Worm (Caenorhabditis elegans) whole organism, L4 larva: ENCODE data around the gene C35C5.8.

ENCODE experiments used
- F10B5.3 ChIP-seq: sonication (generic microtip); optimal IDR thresholded peaks from 2 replicates; lab custom pipeline; 2016; ENCODE audit warnings: mild to moderate bottlenecking, missing genetic modification characterization, missing compliant biosample characterization
- F26F4.8 ChIP-seq: fragments of 200-800 bp; sonication (Bioruptor generic); conservative IDR thresholded peaks from 2 replicates; pipeline ENCODE4 v1.3.6; 2022; ENCODE audit warnings: missing genetic modification characterization, missing compliant biosample characterization
- R02D3.7 ChIP-seq: fragments of 150-350 bp; sonication (generic microtip); optimal IDR thresholded peaks from 3 replicates; lab custom pipeline; 2014; ENCODE audit warnings: missing biosample characterization, missing genetic modification characterization
- Y105C5A.15 ChIP-seq: fragments of 200-800 bp; sonication (Bioruptor generic); IDR thresholded peaks from 2 replicates; pipeline ENCODE4 v1.3.6; 2022; ENCODE audit warnings: missing genetic modification characterization, missing compliant biosample characterization
- ZK337.2 ChIP-seq: fragments of 200-800 bp; sonication (Bioruptor generic); IDR thresholded peaks from 2 replicates; pipeline ENCODE4 v1.3.6; 2022; ENCODE audit warnings: missing genetic modification reagents, missing genetic modification characterization, missing compliant biosample characterization
- ZK546.5 ChIP-seq, 2 experiments: sonication (generic microtip); optimal IDR thresholded peaks; 2 replicates each; lab custom pipeline; 2017; ENCODE audit warnings: missing biosample characterization in 2 of 2, missing genetic modification characterization in 2 of 2
- aha-1 ChIP-seq: fragments of 150-350 bp; peaks from one replicate; lab custom pipeline; 2014; ENCODE audit warnings: missing biosample characterization, missing genetic modification characterization
- ceh-32 ChIP-seq: sonication (generic microtip); optimal IDR thresholded peaks from 2 replicates; lab custom pipeline; 2016; ENCODE audit warnings: mild to moderate bottlenecking, missing genetic modification characterization, missing compliant biosample characterization; ENCODE audit not compliant: poor library complexity
- ceh-62 ChIP-seq: sonication (generic microtip); optimal IDR thresholded peaks from 2 replicates; lab custom pipeline; 2017; ENCODE audit warnings: missing biosample characterization, missing genetic modification characterization
- ceh-82 ChIP-seq: sonication (generic microtip); optimal IDR thresholded peaks from 2 replicates; lab custom pipeline; 2017; ENCODE audit warnings: missing biosample characterization, missing genetic modification characterization
- daf-12 ChIP-seq: fragments of 150-350 bp; optimal IDR thresholded peaks from 2 replicates; lab custom pipeline; 2014; ENCODE audit warnings: missing biosample characterization, missing genetic modification reagents, missing genetic modification characterization
- daf-19 ChIP-seq: fragments of 200-800 bp; sonication (Bioruptor generic); conservative IDR thresholded peaks from 2 replicates; pipeline ENCODE4 v1.3.6; 2022; ENCODE audit warnings: missing genetic modification characterization, missing compliant biosample characterization
- daf-8 ChIP-seq: fragments of 200-800 bp; sonication (Bioruptor generic); IDR thresholded peaks from 2 replicates; pipeline ENCODE4 v1.3.6; 2022; ENCODE audit warnings: missing genetic modification characterization, missing compliant biosample characterization
- duxl-1 ChIP-seq: sonication (generic microtip); optimal IDR thresholded peaks from 2 replicates; lab custom pipeline; 2016; ENCODE audit warnings: mild to moderate bottlenecking, missing genetic modification characterization, moderate library complexity, missing compliant biosample characterization; ENCODE audit not compliant: poor library complexity
- fkh-10 ChIP-seq: fragments of 150-350 bp; optimal IDR thresholded peaks from 2 replicates; lab custom pipeline; 2014; ENCODE audit warnings: missing biosample characterization, missing genetic modification reagents, missing genetic modification characterization
- gei-8 ChIP-seq: fragments of 200-800 bp; sonication (Bioruptor generic); optimal IDR thresholded peaks from 2 replicates; lab custom pipeline; 2018; ENCODE audit warnings: mild to moderate bottlenecking, missing genetic modification characterization, missing compliant biosample characterization
- hif-1 ChIP-seq, 2 experiments: sonication (generic microtip); optimal IDR thresholded peaks; 2 replicates each; lab custom pipeline; 2016 to 2017; ENCODE audit warnings: missing compliant biosample characterization in 2 of 2, missing genetic modification characterization in 2 of 2, missing genetic modification reagents in 2 of 2, missing genotype in 2 of 2, mild to moderate bottlenecking in 1 of 2
- hlh-11 ChIP-seq: fragments of 200-800 bp; sonication (Bioruptor generic); optimal IDR thresholded peaks from 2 replicates; lab custom pipeline; 2018; ENCODE audit warnings: mild to moderate bottlenecking, missing genetic modification characterization, missing compliant biosample characterization
- hlh-30 ChIP-seq: sonication (generic microtip); optimal IDR thresholded peaks from 2 replicates; lab custom pipeline; 2017; ENCODE audit warnings: antibody characterized with exemption, mild to moderate bottlenecking, missing genetic modification characterization, missing compliant biosample characterization; ENCODE audit not compliant: insufficient read depth
- jun-1 ChIP-seq: fragments of 150-350 bp; optimal IDR thresholded peaks from 2 replicates; lab custom pipeline; 2014; ENCODE audit warnings: missing biosample characterization, missing genetic modification reagents, missing genetic modification characterization
- lim-7 ChIP-seq: fragments of 200-800 bp; sonication (Bioruptor generic); IDR thresholded peaks from 2 replicates; pipeline ENCODE4 v1.3.6; 2022; ENCODE audit warnings: missing genetic modification characterization, missing compliant biosample characterization
- lin-13 ChIP-seq: fragments of 150-350 bp; optimal IDR thresholded peaks from 2 replicates; lab custom pipeline; 2014; ENCODE audit warnings: missing biosample characterization, missing genetic modification reagents, missing genetic modification characterization
- lin-15B ChIP-seq: fragments of 150-350 bp; sonication (generic microtip); optimal IDR thresholded peaks from 3 replicates; lab custom pipeline; 2014; ENCODE audit warnings: missing biosample characterization, missing genetic modification characterization
- lir-3 ChIP-seq: sonication (generic microtip); optimal IDR thresholded peaks from 2 replicates; lab custom pipeline; 2016; ENCODE audit warnings: mild to moderate bottlenecking, missing genetic modification characterization, missing compliant biosample characterization
- madf-9 ChIP-seq: fragments of 200-800 bp; sonication (Bioruptor generic); conservative IDR thresholded peaks from 2 replicates; pipeline ENCODE4 v1.3.6; 2022; ENCODE audit warnings: missing genetic modification reagents, missing genetic modification characterization, missing compliant biosample characterization
- mdt-29 ChIP-seq: fragments of 200-800 bp; sonication (Bioruptor generic); IDR thresholded peaks from 2 replicates; pipeline ENCODE4 v1.3.6; 2022; ENCODE audit warnings: missing genetic modification reagents, missing genetic modification characterization, missing compliant biosample characterization
- mes-2 ChIP-seq: sonication (generic microtip); optimal IDR thresholded peaks from 2 replicates; lab custom pipeline; 2016; ENCODE audit warnings: missing genotype, mild to moderate bottlenecking, missing genetic modification characterization, missing compliant biosample characterization; ENCODE audit not compliant: poor library complexity, severe bottlenecking
- nhr-10 ChIP-seq: fragments of 150-350 bp; optimal IDR thresholded peaks from 2 replicates; lab custom pipeline; 2014; ENCODE audit warnings: missing biosample characterization, missing genetic modification characterization
- nhr-237 ChIP-seq: sonication (generic microtip); optimal IDR thresholded peaks from 2 replicates; lab custom pipeline; 2017; ENCODE audit warnings: missing biosample characterization, missing genetic modification characterization
- nhr-28 ChIP-seq: fragments of 150-350 bp; optimal IDR thresholded peaks from 2 replicates; lab custom pipeline; 2014; ENCODE audit warnings: missing biosample characterization, missing genetic modification characterization
- nhr-41 ChIP-seq: fragments of 200-800 bp; sonication (Bioruptor generic); IDR thresholded peaks from 2 replicates; pipeline ENCODE4 v1.3.6; 2022; ENCODE audit warnings: missing genetic modification reagents, missing genetic modification characterization, missing compliant biosample characterization
- nhr-42 ChIP-seq: fragments of 200-800 bp; sonication (Bioruptor generic); IDR thresholded peaks from 2 replicates; pipeline ENCODE4 v1.3.6; 2022; ENCODE audit warnings: missing genetic modification characterization, missing compliant biosample characterization
- nhr-6 ChIP-seq: fragments of 150-350 bp; optimal IDR thresholded peaks from 2 replicates; lab custom pipeline; 2014; ENCODE audit warnings: missing biosample characterization, missing genetic modification characterization
- pha-4 ChIP-seq, 2 experiments: fragments of 150-350 bp in 1 of 2; fragments of 200-800 bp in 1 of 2; sonication (Bioruptor generic) in 1 of 2; IDR thresholded peaks in 1 of 2; optimal IDR thresholded peaks in 1 of 2; 2 replicates each; pipeline versions ENCODE4 v1.3.6 to Lab custom; 2014 to 2022; ENCODE audit warnings: missing genetic modification characterization in 2 of 2, missing genetic modification reagents in 2 of 2, missing biosample characterization in 1 of 2, missing compliant biosample characterization in 1 of 2
- php-3 ChIP-seq: fragments of 200-800 bp; sonication (Bioruptor generic); IDR thresholded peaks from 2 replicates; pipeline ENCODE4 v1.3.6; 2022; ENCODE audit warnings: missing genetic modification reagents, missing genetic modification characterization, missing compliant biosample characterization
- pqm-1 ChIP-seq: sonication (generic microtip); optimal IDR thresholded peaks from 2 replicates; lab custom pipeline; 2017; ENCODE audit warnings: missing biosample characterization, missing genetic modification characterization
- snpc-4 ChIP-seq: fragments of 150-350 bp; optimal IDR thresholded peaks from 2 replicates; lab custom pipeline; 2014; ENCODE audit warnings: missing biosample characterization, missing genetic modification characterization
- tag-97 ChIP-seq: fragments of 200-800 bp; sonication (Bioruptor generic); IDR thresholded peaks from 2 replicates; pipeline ENCODE4 v1.3.6; 2022; ENCODE audit warnings: missing genetic modification characterization, missing compliant biosample characterization
- unc-130 ChIP-seq: sonication (generic microtip); optimal IDR thresholded peaks from 2 replicates; lab custom pipeline; 2016; ENCODE audit warnings: missing genetic modification reagents, missing genetic modification characterization, missing compliant biosample characterization
- unc-39 ChIP-seq: sonication (generic microtip); optimal IDR thresholded peaks from 2 replicates; lab custom pipeline; 2017; ENCODE audit warnings: missing biosample characterization, missing genetic modification characterization
- unc-62 ChIP-seq, 3 experiments: fragments of 150-350 bp in 1 of 3; sonication (generic microtip); optimal IDR thresholded peaks in 2 of 3; peaks in 1 of 3; 1 replicate in 1 of 3; 2 replicates in 2 of 3; lab custom pipeline; 2014 to 2017; ENCODE audit warnings: missing biosample characterization in 3 of 3, missing genetic modification characterization in 3 of 3, missing genetic modification reagents in 3 of 3, missing genotype in 1 of 3
- zfp-3 ChIP-seq: fragments of 200-800 bp; sonication (Bioruptor generic); conservative IDR thresholded peaks from 2 replicates; pipeline ENCODE4 v1.3.6; 2022; ENCODE audit warnings: missing genetic modification reagents, missing genetic modification characterization, missing compliant biosample characterization
- ztf-11 ChIP-seq: fragments of 150-350 bp; optimal IDR thresholded peaks from 2 replicates; lab custom pipeline; 2014; ENCODE audit warnings: missing biosample characterization, missing genetic modification characterization
- ztf-7 ChIP-seq: fragments of 150-350 bp; optimal IDR thresholded peaks from 2 replicates; lab custom pipeline; 2014; ENCODE audit warnings: missing biosample characterization, missing genetic modification characterization

The C35C5.8 gene

DNA sequence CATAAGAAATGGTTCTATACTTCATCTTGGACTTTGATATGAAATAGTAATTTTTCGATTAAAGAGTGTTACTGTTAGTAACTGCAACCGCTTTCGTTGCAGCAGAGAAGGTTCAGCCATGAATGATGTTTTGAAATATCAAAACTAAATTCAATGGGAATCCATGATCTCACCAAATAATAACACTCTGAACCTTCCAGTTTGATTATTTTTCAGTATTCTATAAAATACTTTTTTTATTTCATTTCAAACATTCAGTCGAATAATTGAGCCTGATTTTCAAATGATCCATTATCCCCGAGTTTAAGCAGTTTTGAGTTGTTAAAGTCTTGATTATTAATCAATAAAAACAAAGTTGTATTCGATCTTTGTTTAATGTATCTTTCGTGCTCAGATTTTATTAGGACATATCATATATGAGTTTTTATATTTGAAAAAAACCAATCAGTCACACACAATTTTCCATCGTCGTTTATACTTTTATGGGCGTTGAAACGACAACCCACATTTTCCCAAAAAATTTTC, 3.9 kb downstream of the C35C5.8 start, which contains the start of gene gcp-2.2:
Gene gcp-2.2 (plus strand): TSS at position 475 of the 525 bp plus-strand sequence.
- TF ChIP-seq nhr-6 (tag; lab: Kevin White, UChicago) (no peak), fkh-10 (GFP tag; lab: Kevin White, UChicago) (no peak), snpc-4 (tag; lab: Kevin White, UChicago) (no peak), nhr-42 (GFP tag; lab: Robert Waterston, UW) (no peak), php-3 (GFP tag; lab: Robert Waterston, UW) (no peak), nhr-10 (tag; lab: Kevin White, UChicago) (no peak), lin-15B (tag; lab: Kevin White, UChicago) (no peak), madf-9 (GFP tag; lab: Robert Waterston, UW) (no peak), mdt-29 (GFP tag; lab: Robert Waterston, UW) (no peak), ZK546.5 (tag; optimal IDR thresholded peaks at IDR 0.05; lab: Kevin White, UChicago) (no peak), ceh-82 (tag; lab: Kevin White, UChicago) (no peak), pha-4 (GFP tag; IDR thresholded peaks at IDR 0.05; lab: Robert Waterston, UW) (no peak), pha-4 (tag; optimal IDR thresholded peaks at IDR 0.05; lab: Kevin White, UChicago) (no peak), lin-13 (GFP tag; lab: Kevin White, UChicago) (no peak), pqm-1 (no peak), zfp-3 (GFP tag; lab: Robert Waterston, UW) (no peak), lir-3 (tag; lab: Kevin White, UChicago) (no peak), jun-1 (tag; lab: Kevin White, UChicago) (no peak)

DNA sequence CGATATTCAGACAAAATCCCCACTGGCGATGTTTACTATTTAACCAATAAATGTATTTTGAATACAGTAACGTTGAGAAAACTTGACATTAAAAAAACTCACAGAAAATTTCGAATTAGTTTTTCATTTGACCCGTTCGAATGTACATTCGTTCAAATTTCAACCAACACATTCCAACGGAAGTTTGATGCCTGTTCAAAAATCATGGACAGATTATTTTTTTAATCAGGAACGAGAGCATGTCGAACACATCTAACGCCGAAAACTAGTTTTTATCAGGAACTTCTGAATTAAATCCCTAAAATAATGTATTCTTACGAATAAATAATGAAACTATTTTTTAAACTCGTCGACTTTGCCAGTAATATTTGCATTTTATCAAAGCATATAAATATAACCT, 8.3 kb downstream of the C35C5.8 start:
- TF ChIP-seq ztf-7 (no peak), unc-130 (GFP tag; lab: Kevin White, UChicago) (no peak), ZK337.2 (GFP tag; lab: Robert Waterston, UW) (no peak), daf-12 (no peak), daf-19 (GFP tag; lab: Robert Waterston, UW) (no peak), aha-1 (tag; lab: Kevin White, UChicago) (peak; percentile 90), ztf-11 (tag; lab: Kevin White, UChicago) (no peak), hlh-30 (tag; lab: Kevin White, UChicago) (no peak), nhr-28 (tag; lab: Kevin White, UChicago) (no peak)

- TF ChIP-seq unc-39 (tag; lab: Kevin White, UChicago) = no peak
- TF ChIP-seq nhr-237 (tag; lab: Kevin White, UChicago) = no peak
- TF ChIP-seq ceh-62 (tag; lab: Kevin White, UChicago) = no peak
- TF ChIP-seq R02D3.7 (tag; lab: Kevin White, UChicago) = no peak
- no peak for TF ChIP-seq tag-97 (GFP tag; lab: Robert Waterston, UW)
- TF ChIP-seq nhr-28 (tag; lab: Kevin White, UChicago) = peak; percentile 86
- peak; percentile 73 for TF ChIP-seq mes-2
- TF ChIP-seq F10B5.3 (tag; lab: Kevin White, UChicago) = peak; percentile 44
- TF ChIP-seq ceh-32 (tag; lab: Kevin White, UChicago) = no peak
- peak in 1 of 2 experiments; percentile 52 for TF ChIP-seq hif-1 (tag; optimal IDR thresholded peaks at IDR 0.05; lab: Kevin White, UChicago)
- TF ChIP-seq gei-8 (GFP tag; lab: Kevin White, UChicago) = no peak
- TF ChIP-seq duxl-1 (tag; lab: Kevin White, UChicago) = peak; percentile 40
- TF ChIP-seq daf-8 = no peak
- TF ChIP-seq ztf-7 = peak; percentile 39
- no peak for TF ChIP-seq ZK337.2 (GFP tag; lab: Robert Waterston, UW)
- TF ChIP-seq lim-7 = no peak
- no peak for TF ChIP-seq daf-12
- TF ChIP-seq snpc-4 (tag; lab: Kevin White, UChicago) = no peak
- no peak for TF ChIP-seq nhr-10 (tag; lab: Kevin White, UChicago)
- no peak for TF ChIP-seq F26F4.8
- TF ChIP-seq unc-62 (GFP tag; optimal IDR thresholded peaks at IDR 0.05 in 1 of 2; lab: Kevin White, UChicago) = peak in 1 of 2 experiments; percentile 19
- no peak for TF ChIP-seq unc-62 (tag; optimal IDR thresholded peaks at IDR 0.05; lab: Kevin White, UChicago)
- TF ChIP-seq daf-19 (GFP tag; lab: Robert Waterston, UW) = no peak
- no peak for TF ChIP-seq Y105C5A.15 (GFP tag; lab: Robert Waterston, UW)
- TF ChIP-seq nhr-42 (GFP tag; lab: Robert Waterston, UW) = 0 out of 2 replicates have a peak, but pooled peaks have one; percentile 49
- TF ChIP-seq mdt-29 (GFP tag; lab: Robert Waterston, UW) = no peak
- no peak for TF ChIP-seq nhr-41 (GFP tag; lab: Robert Waterston, UW)
- peak; percentile 86 for TF ChIP-seq hlh-11
Measured at ce11 chrX:11546445-11547275, 13.3 kb downstream of the C35C5.8 start, which contains the start of gene selt-1.1. selt-1.1 (minus strand) TSS chrX:11546495.
